Worm (Caenorhabditis elegans) whole organism, L3 larva: Measurements from ENCODE around the gene C05E11.7.

Source experiments
- ZK546.5 ChIP-seq: sonication (generic microtip); optimal IDR thresholded peaks from 2 replicates; lab custom pipeline; 2017; ENCODE audit warnings: missing biosample characterization, missing genetic modification characterization
- lin-15B ChIP-seq: fragments of 150-350 bp; optimal IDR thresholded peaks from 2 replicates; lab custom pipeline; 2014; ENCODE audit warnings: missing biosample characterization, missing genetic modification characterization
- lin-39 ChIP-seq: fragments of 150-350 bp; optimal IDR thresholded peaks from 2 replicates; lab custom pipeline; 2018; ENCODE audit warnings: missing biosample characterization, missing genetic modification reagents, missing genetic modification characterization
- mdl-1 ChIP-seq: fragments of 150-350 bp; optimal IDR thresholded peaks from 2 replicates; lab custom pipeline; 2014; ENCODE audit warnings: missing biosample characterization, missing genetic modification characterization
- nhr-25 ChIP-seq: sonication (generic microtip); optimal IDR thresholded peaks from 2 replicates; lab custom pipeline; 2017; ENCODE audit warnings: missing biosample characterization, missing genetic modification characterization

- TF ChIP-seq ZK546.5 (tag; lab: Kevin White, UChicago) (no peak), nhr-25 (tag; lab: Kevin White, UChicago) (no peak), mdl-1 (no peak), lin-15B (tag; lab: Kevin White, UChicago) (no peak), lin-39 (tag; lab: Kevin White, UChicago) (no peak)
Measured at ce11 chrX:4574873-4575272, 10.6 kb downstream of the C05E11.7 start.
